Worm (Caenorhabditis elegans) whole organism, L2 larva: ENCODE measurements around the gene pifk-1.
A peak's percentile ranks its signal among the peaks of the same experiment; 100 is the strongest.

Source experiments
- C34F6.9 ChIP-seq: fragments of 150-350 bp; optimal IDR thresholded peaks from 2 replicates; lab custom pipeline; 2014; ENCODE audit warnings: missing biosample characterization, missing genetic modification characterization
- R02D3.7 ChIP-seq: fragments of 150-350 bp; optimal IDR thresholded peaks from 2 replicates; lab custom pipeline; 2014; ENCODE audit warnings: missing biosample characterization, missing genetic modification characterization
- Y55F3AM.14 ChIP-seq: fragments of 200-800 bp; sonication (Bioruptor generic); optimal IDR thresholded peaks from 2 replicates; lab custom pipeline; 2018; ENCODE audit warnings: mild to moderate bottlenecking, missing genetic modification characterization, missing compliant biosample characterization
- ZK546.5 ChIP-seq: sonication (generic microtip); optimal IDR thresholded peaks from 2 replicates; lab custom pipeline; 2017; ENCODE audit warnings: missing biosample characterization, missing genetic modification characterization
- alr-1 ChIP-seq: fragments of 150-350 bp; optimal IDR thresholded peaks from 2 replicates; lab custom pipeline; 2014; ENCODE audit warnings: missing biosample characterization, missing genetic modification characterization
- blmp-1 ChIP-seq: sonication (generic microtip); optimal IDR thresholded peaks from 2 replicates; lab custom pipeline; 2017; ENCODE audit warnings: missing genetic modification characterization, mild to moderate bottlenecking, missing compliant biosample characterization, antibody characterized with exemption, moderate library complexity; ENCODE audit not compliant: insufficient read depth
- ceh-16 ChIP-seq: fragments of 150-350 bp; optimal IDR thresholded peaks from 2 replicates; lab custom pipeline; 2014; ENCODE audit warnings: missing biosample characterization, missing genetic modification characterization
- ceh-82 ChIP-seq: fragments of 150-350 bp; optimal IDR thresholded peaks from 2 replicates; lab custom pipeline; 2014; ENCODE audit warnings: missing biosample characterization, missing genetic modification characterization
- crh-2 ChIP-seq: sonication (generic microtip); optimal IDR thresholded peaks from 2 replicates; lab custom pipeline; 2017; ENCODE audit warnings: missing biosample characterization, missing genetic modification characterization
- dmd-4 ChIP-seq: sonication (generic microtip); optimal IDR thresholded peaks from 2 replicates; lab custom pipeline; 2017; ENCODE audit warnings: missing biosample characterization, missing genetic modification characterization
- egl-27 ChIP-seq: sonication (generic microtip); optimal IDR thresholded peaks from 3 replicates; lab custom pipeline; 2017; ENCODE audit warnings: missing biosample characterization, missing genetic modification reagents, missing genetic modification characterization
- elt-3 ChIP-seq: sonication (generic microtip); optimal IDR thresholded peaks from 2 replicates; lab custom pipeline; 2017; ENCODE audit warnings: missing biosample characterization, missing genetic modification characterization
- fos-1 ChIP-seq: fragments of 150-350 bp; optimal IDR thresholded peaks from 2 replicates; lab custom pipeline; 2014; ENCODE audit warnings: missing biosample characterization, missing genetic modification characterization
- gmeb-1 ChIP-seq: fragments of 150-350 bp; optimal IDR thresholded peaks from 2 replicates; lab custom pipeline; 2014; ENCODE audit warnings: missing biosample characterization, missing genetic modification characterization
- lin-13 ChIP-seq: fragments of 150-350 bp; optimal IDR thresholded peaks from 2 replicates; lab custom pipeline; 2014; ENCODE audit warnings: missing biosample characterization, missing genetic modification reagents, missing genetic modification characterization
- lin-39 ChIP-seq: fragments of 150-350 bp; optimal IDR thresholded peaks from 2 replicates; lab custom pipeline; 2014; ENCODE audit warnings: missing biosample characterization, missing genetic modification reagents, missing genetic modification characterization
- lsy-2 ChIP-seq, 2 experiments: fragments of 150-350 bp in 1 of 2; sonication (generic microtip) in 1 of 2; optimal IDR thresholded peaks; 2 replicates each; lab custom pipeline; 2014 to 2017; ENCODE audit warnings: missing biosample characterization in 2 of 2, missing genetic modification characterization in 2 of 2
- nhr-12 ChIP-seq: fragments of 150-350 bp; optimal IDR thresholded peaks from 2 replicates; lab custom pipeline; 2014; ENCODE audit warnings: missing biosample characterization, missing genetic modification characterization
- nhr-129 ChIP-seq: fragments of 150-350 bp; optimal IDR thresholded peaks from 2 replicates; lab custom pipeline; 2014; ENCODE audit warnings: missing biosample characterization, missing genetic modification characterization
- nhr-237 ChIP-seq: fragments of 150-350 bp; optimal IDR thresholded peaks from 2 replicates; lab custom pipeline; 2014; ENCODE audit warnings: missing biosample characterization, missing genetic modification characterization
- nhr-6 ChIP-seq: fragments of 150-350 bp; optimal IDR thresholded peaks from 2 replicates; lab custom pipeline; 2014; ENCODE audit warnings: missing biosample characterization, missing genetic modification characterization
- nhr-77 ChIP-seq: fragments of 150-350 bp; optimal IDR thresholded peaks from 2 replicates; lab custom pipeline; 2014; ENCODE audit warnings: missing biosample characterization, missing genetic modification characterization
- peb-1 ChIP-seq: fragments of 150-350 bp; optimal IDR thresholded peaks from 2 replicates; lab custom pipeline; 2014; ENCODE audit warnings: missing biosample characterization, missing genetic modification characterization
- sem-4 ChIP-seq: fragments of 150-350 bp; optimal IDR thresholded peaks from 2 replicates; lab custom pipeline; 2014; ENCODE audit warnings: missing biosample characterization, missing genetic modification reagents, missing genetic modification characterization
- skn-1 ChIP-seq: sonication (generic microtip); optimal IDR thresholded peaks from 2 replicates; lab custom pipeline; 2017; ENCODE audit warnings: missing biosample characterization, missing genetic modification characterization
- sma-3 ChIP-seq: sonication (generic microtip); optimal IDR thresholded peaks from 2 replicates; lab custom pipeline; 2016; ENCODE audit warnings: missing genetic modification reagents, missing genetic modification characterization, missing compliant biosample characterization
- sma-9 ChIP-seq, 2 experiments: fragments of 150-350 bp in 1 of 2; sonication (generic microtip) in 1 of 2; optimal IDR thresholded peaks; 2 replicates each; lab custom pipeline; 2014 to 2016; ENCODE audit warnings: missing genetic modification characterization in 2 of 2, mild to moderate bottlenecking in 1 of 2, missing biosample characterization in 1 of 2, missing compliant biosample characterization in 1 of 2, missing genetic modification reagents in 1 of 2, moderate library complexity in 1 of 2
- unc-39 ChIP-seq: fragments of 150-350 bp; optimal IDR thresholded peaks from 2 replicates; lab custom pipeline; 2014; ENCODE audit warnings: missing biosample characterization, missing genetic modification characterization
- unc-55 ChIP-seq: fragments of 150-350 bp; sonication (generic microtip); optimal IDR thresholded peaks from 3 replicates; lab custom pipeline; 2014; ENCODE audit warnings: missing biosample characterization, missing genetic modification reagents, missing genetic modification characterization
- unc-62 ChIP-seq: fragments of 150-350 bp; optimal IDR thresholded peaks from 2 replicates; lab custom pipeline; 2014; ENCODE audit warnings: missing biosample characterization, missing genetic modification reagents, missing genetic modification characterization
- zag-1 ChIP-seq: fragments of 150-350 bp; optimal IDR thresholded peaks from 2 replicates; lab custom pipeline; 2014; ENCODE audit warnings: missing biosample characterization, missing genetic modification characterization
- ztf-11 ChIP-seq: sonication (generic microtip); optimal IDR thresholded peaks from 2 replicates; lab custom pipeline; 2017; ENCODE audit warnings: missing biosample characterization, missing genetic modification characterization
- ztf-4 ChIP-seq: fragments of 150-350 bp; optimal IDR thresholded peaks from 2 replicates; lab custom pipeline; 2014; ENCODE audit warnings: missing biosample characterization, missing genetic modification characterization

pifk-1 gene

DNA sequence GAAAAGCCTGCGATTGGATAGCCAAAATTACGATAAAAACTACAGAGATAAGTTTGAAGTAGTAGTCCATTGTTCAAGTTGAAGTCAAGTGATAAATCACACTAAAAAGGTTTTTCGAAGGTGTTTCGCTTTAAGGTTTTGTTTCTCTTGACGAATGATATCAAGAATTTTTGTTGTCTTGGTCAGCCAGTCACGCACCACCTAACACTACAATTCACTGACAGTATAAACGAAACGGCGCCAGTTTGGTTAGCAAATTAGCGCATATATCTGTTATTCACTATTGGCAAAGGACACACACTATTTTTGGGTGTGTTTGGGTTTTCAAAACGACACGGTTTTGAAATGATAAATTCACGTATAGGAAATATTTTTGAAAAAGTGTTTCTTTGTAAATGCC lies 45.8 kb upstream of the pifk-1 start, which contains the start of gene C44C1.6:
Gene C44C1.6 (minus strand): TSS at position 199 of the 400 bp plus-strand sequence.
- TF ChIP-seq nhr-12 (tag; lab: Kevin White, UChicago) (no peak), nhr-129 (peak; percentile 31), nhr-6 (tag; lab: Kevin White, UChicago) (no peak), sma-3 (GFP tag; lab: Kevin White, UChicago) (peak; percentile 42), sem-4 (tag; lab: Kevin White, UChicago) (no peak)

- TF ChIP-seq unc-55 (GFP tag; lab: Kevin White, UChicago) (no peak), blmp-1 (no peak), unc-62 (GFP tag; lab: Kevin White, UChicago) (no peak), nhr-237 (tag; lab: Kevin White, UChicago) (no peak), gmeb-1 (no peak), unc-39 (tag; lab: Kevin White, UChicago) (no peak), nhr-12 (tag; lab: Kevin White, UChicago) (no peak), dmd-4 (tag; lab: Kevin White, UChicago) (no peak), R02D3.7 (tag; lab: Kevin White, UChicago) (no peak), skn-1 (tag; lab: Kevin White, UChicago) (no peak), sma-9 (GFP tag; optimal IDR thresholded peaks at IDR 0.05; lab: Kevin White, UChicago) (no peak), sma-9 (tag; optimal IDR thresholded peaks at IDR 0.05; lab: Kevin White, UChicago) (no peak), ceh-82 (no peak), ZK546.5 (tag; lab: Kevin White, UChicago) (no peak), nhr-77 (tag; lab: Kevin White, UChicago) (no peak)
Measured at ce11 chrX:963171-963570, 38.9 kb upstream of the pifk-1 start, which contains the start of gene ncs-1. ncs-1 (minus strand) TSS chrX:963271.

DNA sequence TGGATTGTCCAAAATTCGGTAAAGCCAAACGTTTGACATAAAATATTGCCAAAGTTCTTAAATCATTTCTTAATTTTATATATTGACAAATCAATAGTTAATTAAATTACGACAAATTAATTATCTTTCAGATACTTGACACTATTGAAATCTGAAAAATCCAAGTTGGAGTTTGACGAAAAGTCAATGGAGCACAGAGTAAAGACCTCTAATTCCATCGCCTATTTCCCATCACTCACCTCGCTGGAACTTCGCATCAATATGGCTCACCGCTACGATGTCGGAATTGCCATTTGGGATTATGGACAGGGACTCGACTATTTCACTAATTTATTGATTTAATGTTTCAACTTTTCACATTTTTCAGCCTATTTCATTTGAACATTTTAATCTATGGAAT lies 35.8 kb upstream of the pifk-1 start:
- TF ChIP-seq ztf-11 (tag; lab: Kevin White, UChicago) (no peak), lsy-2 (tag; optimal IDR thresholded peaks at IDR 0.05; lab: Kevin White, UChicago) (no peak), peb-1 (tag; lab: Kevin White, UChicago) (no peak), lin-39 (tag; lab: Kevin White, UChicago) (no peak), nhr-6 (tag; lab: Kevin White, UChicago) (no peak), fos-1 (tag; lab: Kevin White, UChicago) (no peak), Y55F3AM.14 (no peak)

- no peak for TF ChIP-seq lsy-2 (tag; optimal IDR thresholded peaks at IDR 0.05; lab: Kevin White, UChicago)
- no peak for TF ChIP-seq egl-27
- TF ChIP-seq, all 48 proteins: peak for 0
Measured at ce11 chrX:957581-957980, 33.3 kb upstream of the pifk-1 start, which contains the start of gene chil-10. chil-10 (plus strand) TSS chrX:957881.

DNA sequence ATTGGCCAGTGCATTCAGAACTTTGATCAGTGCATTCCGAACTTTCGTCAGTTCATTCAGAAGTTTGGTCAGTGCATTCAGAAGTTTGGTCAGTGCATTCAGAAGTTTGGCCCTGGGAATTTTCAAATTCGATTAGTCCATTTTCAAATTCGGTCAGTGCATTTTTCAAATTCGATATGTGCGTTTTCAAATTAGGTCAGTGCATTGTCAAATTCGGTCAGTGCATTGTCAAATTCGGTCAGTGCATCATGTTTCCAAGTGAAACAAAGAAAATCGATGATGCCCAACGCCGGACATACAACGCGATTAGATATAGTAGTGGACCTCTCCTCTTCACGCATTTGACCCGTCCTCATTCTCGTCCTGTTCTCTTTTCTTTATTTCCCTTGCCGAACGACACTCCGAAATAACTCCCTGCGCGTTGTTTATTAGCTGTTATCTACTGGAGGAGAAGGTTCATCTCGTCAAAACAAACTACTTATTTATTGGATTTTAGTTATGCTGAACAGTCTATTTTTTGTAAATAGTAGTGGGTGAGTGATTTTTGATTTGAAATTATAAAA lies 30.3 kb upstream of the pifk-1 start, which contains the start of gene apm-3:
Gene apm-3 (plus strand): TSS at position 477 of the 563 bp plus-strand sequence.
- no peak for TF ChIP-seq peb-1 (tag; lab: Kevin White, UChicago)
- TF ChIP-seq unc-55 (GFP tag; lab: Kevin White, UChicago): peak; percentile 48
- TF ChIP-seq unc-39 (tag; lab: Kevin White, UChicago): no peak
- TF ChIP-seq ZK546.5 (tag; lab: Kevin White, UChicago): no peak
- TF ChIP-seq alr-1 (tag; lab: Kevin White, UChicago): no peak
- no peak for TF ChIP-seq zag-1 (tag; lab: Kevin White, UChicago)
- peak; percentile 30 for TF ChIP-seq sma-9 (GFP tag; optimal IDR thresholded peaks at IDR 0.05; lab: Kevin White, UChicago)
- no peak for TF ChIP-seq sma-9 (tag; optimal IDR thresholded peaks at IDR 0.05; lab: Kevin White, UChicago)
- no peak for TF ChIP-seq dmd-4 (tag; lab: Kevin White, UChicago)
- TF ChIP-seq crh-2 (tag; lab: Kevin White, UChicago): peak; percentile 15
- peak in 1 of 2 experiments; percentile 41 for TF ChIP-seq lsy-2 (tag; optimal IDR thresholded peaks at IDR 0.05; lab: Kevin White, UChicago)
- TF ChIP-seq ztf-4 (tag; lab: Kevin White, UChicago): no peak
- no peak for TF ChIP-seq R02D3.7 (tag; lab: Kevin White, UChicago)
- TF ChIP-seq lin-13 (GFP tag; lab: Kevin White, UChicago): peak; percentile 5
- no peak for TF ChIP-seq ceh-16 (tag; lab: Kevin White, UChicago)
- TF ChIP-seq elt-3 (tag; lab: Kevin White, UChicago): no peak
- peak; percentile 55 for TF ChIP-seq C34F6.9 (tag; lab: Kevin White, UChicago)
- TF ChIP-seq nhr-129: peak; percentile 58
